Fruit fly (Drosophila melanogaster): ENCODE measurements around the gene Abd-B.
A peak's percentile ranks its signal among the peaks of the same experiment; 100 is the strongest.

Gene Abd-B

dm6 chr3R:16987220-16987923, 15.3 kb upstream of the Abd-B start, which contains the start of gene CG18622 (continued):
- TF ChIP-seq CG15514 (GFP tag; optimal IDR thresholded peaks at IDR 0.05) (peak; percentile 30), amos (GFP tag; IDR thresholded peaks at IDR 0.05; ENCODE audit: partially characterized antibody) (peak; percentile 51; the same call in 1 of the 2 replicates), seq (GFP tag; IDR thresholded peaks at IDR 0.05) (0 out of 2 replicates have a peak, but pooled peaks have one; percentile 8), Hr39 (optimal IDR thresholded peaks at IDR 0.05) (no peak), CG7839 (tag; optimal IDR thresholded peaks at IDR 0.05) (peak; percentile 38), mirr (GFP tag; optimal IDR thresholded peaks at IDR 0.05) (peak; percentile 75), CG2199 (GFP tag; IDR thresholded peaks at IDR 0.05) (peak; percentile 11; the same call in 1 of the 3 replicates), Mad (GFP tag; optimal IDR thresholded peaks at IDR 0.05) (no peak), caup (GFP tag; optimal IDR thresholded peaks at IDR 0.05; ENCODE audit: severe bottlenecking) (peak; percentile 33), CG32532 (GFP tag; IDR thresholded peaks at IDR 0.05) (peak; percentile 29), Sox102F (GFP tag; optimal IDR thresholded peaks at IDR 0.05) (peak; percentile 28), Ada2b (GFP tag; IDR thresholded peaks at IDR 0.05) (0 out of 2 replicates have a peak, but pooled peaks have one; percentile 3), ftz-f1 (GFP tag; optimal IDR thresholded peaks at IDR 0.05) (peak; percentile 86), CG18599 (GFP tag; optimal IDR thresholded peaks at IDR 0.05) (peak; percentile 28), salm (tag; optimal IDR thresholded peaks at IDR 0.05) (no peak), Trl (optimal IDR thresholded peaks at IDR 0.05) (peak; percentile 56 to 74), Trl (GFP tag; optimal IDR thresholded peaks at IDR 0.05) (no peak), zen (tag; optimal IDR thresholded peaks at IDR 0.05) (no peak), onecut (GFP tag; IDR thresholded peaks at IDR 0.05) (peak; percentile 41; the same call in 1 of the 2 replicates), ken (GFP tag; IDR thresholded peaks at IDR 0.05) (0 out of 3 replicates have a peak, but pooled peaks have one; percentile 32), CG16813 (GFP tag; IDR thresholded peaks at IDR 0.05; ENCODE audit: partially characterized antibody) (0 out of 3 replicates have a peak, but pooled peaks have one; percentile 18), Ssrp (tag; optimal IDR thresholded peaks at IDR 0.05) (peak; percentile 36), lbe (GFP tag; optimal IDR thresholded peaks at IDR 0.05) (no peak), CG11504 (tag; optimal IDR thresholded peaks at IDR 0.05) (peak; percentile 45), fd96Cb (tag; optimal IDR thresholded peaks at IDR 0.05) (peak; percentile 6), CG12769 (tag; optimal IDR thresholded peaks at IDR 0.05) (peak; percentile 54), crp (GFP tag; optimal IDR thresholded peaks at IDR 0.05) (peak in 1 of 2 experiments; percentile 10), Ets97D (GFP tag; optimal IDR thresholded peaks at IDR 0.05) (no peak), CG11560 (tag; IDR thresholded peaks at IDR 0.05) (0 out of 3 replicates have a peak, but pooled peaks have one; percentile 6), eve (GFP tag; optimal IDR thresholded peaks at IDR 0.05) (no peak), Hr51 (GFP tag; optimal IDR thresholded peaks at IDR 0.05) (peak in 1 of 2 experiments; percentile 24), CG4424 (GFP tag; optimal IDR thresholded peaks at IDR 0.05) (no peak), Med (GFP tag) (peak; percentile 76), CG33213 (GFP tag; optimal IDR thresholded peaks at IDR 0.05) (no peak), CoRest (tag; optimal IDR thresholded peaks at IDR 0.05) (peak; percentile 8), cg (GFP tag; optimal IDR thresholded peaks at IDR 0.05) (peak; percentile 7), sna (GFP tag; IDR thresholded peaks at IDR 0.05; ENCODE audit: partially characterized antibody) (no peak; the same call in 1 of the 2 replicates), chinmo (GFP tag; IDR thresholded peaks at IDR 0.05; ENCODE audit: partially characterized antibody) (no peak; the same call in 2 of the 4 replicates), gem (tag; optimal IDR thresholded peaks at IDR 0.05) (peak; percentile 46), HmgZ (tag; optimal IDR thresholded peaks at IDR 0.05) (peak; percentile 30), crol (GFP tag; IDR thresholded peaks at IDR 0.05) (peak; percentile 62), grn (GFP tag; optimal IDR thresholded peaks at IDR 0.05) (peak; percentile 2), HLH3B (GFP tag; IDR thresholded peaks at IDR 0.05) (peak; percentile 52; the same call in 1 of the 2 replicates), CG34422 (GFP tag; IDR thresholded peaks at IDR 0.05) (peak; percentile 34; the same call in 1 of the 3 replicates), row (GFP tag; IDR thresholded peaks at IDR 0.05) (no peak; the same call in 2 of the 3 replicates), sob (GFP tag; IDR thresholded peaks at IDR 0.05) (peak; percentile 37; the same call in 1 of the 2 replicates), CG7963 (GFP tag; IDR thresholded peaks at IDR 0.05; ENCODE audit: partially characterized antibody) (0 out of 3 replicates have a peak, but pooled peaks have one; percentile 34)

All from whole organism, embryonic.